Fruit fly (Drosophila melanogaster) whole organism, embryonic: Measurements from ENCODE around the gene Rdh.

ENCODE experiments used
- Ada2b ChIP-seq: fragments of 200-800 bp; sonication (Bioruptor generic); IDR thresholded peaks from 2 replicates; pipeline ENCODE4 v1.3.6; 2022; ENCODE audit warnings: missing biosample characterization, missing genetic modification characterization
- Blimp-1 ChIP-seq: fragments of 200-800 bp; sonication (Bioruptor generic); optimal IDR thresholded peaks from 3 replicates; lab custom pipeline; 2018; ENCODE audit warnings: missing biosample characterization, missing genetic modification characterization, mild to moderate bottlenecking, moderate library complexity, missing genetic modification reagents
- CG1024 ChIP-seq: fragments of 200-800 bp; sonication (Bioruptor generic); IDR thresholded peaks from 2 replicates; pipeline ENCODE4 v1.3.6; 2022; ENCODE audit warnings: missing biosample characterization, missing genetic modification characterization
- CG11504 ChIP-seq: fragments of 200-800 bp; sonication (Bioruptor generic); optimal IDR thresholded peaks from 3 replicates; lab custom pipeline; 2019; ENCODE audit warnings: missing biosample characterization, mild to moderate bottlenecking, missing genetic modification characterization, moderate library complexity
- CG12104 ChIP-seq: fragments of 200-800 bp; sonication (Bioruptor generic); optimal IDR thresholded peaks from 3 replicates; lab custom pipeline; 2016; ENCODE audit warnings: missing biosample characterization, missing genetic modification characterization
- CG12391 ChIP-seq: fragments of 200-800 bp; sonication (Bioruptor generic); optimal IDR thresholded peaks from 3 replicates; lab custom pipeline; 2018; ENCODE audit warnings: missing biosample characterization, mild to moderate bottlenecking, missing genetic modification characterization, moderate library complexity
- CG13287 ChIP-seq: fragments of 200-800 bp; sonication (Bioruptor generic); IDR thresholded peaks from 2 replicates; pipeline ENCODE4 v1.3.6; 2022; ENCODE audit warnings: missing biosample characterization, missing genetic modification characterization; ENCODE audit not compliant: partially characterized antibody
- CG13424 ChIP-seq: fragments of 200-800 bp; sonication (Bioruptor generic); optimal IDR thresholded peaks from 2 replicates; lab custom pipeline; 2019; ENCODE audit warnings: missing biosample characterization, mild to moderate bottlenecking, missing genetic modification characterization, moderate library complexity
- CG15269 ChIP-seq: fragments of 200-800 bp; sonication (Bioruptor generic); optimal IDR thresholded peaks from 2 replicates; lab custom pipeline; 2018; ENCODE audit warnings: missing biosample characterization, mild to moderate bottlenecking, missing genetic modification characterization, moderate library complexity
- CG1529 ChIP-seq: fragments of 200-800 bp; sonication (Bioruptor generic); optimal IDR thresholded peaks from 3 replicates; lab custom pipeline; 2018; ENCODE audit warnings: missing biosample characterization, missing genetic modification characterization
- CG15696 ChIP-seq: fragments of 200-800 bp; sonication (Bioruptor generic); optimal IDR thresholded peaks from 2 replicates; lab custom pipeline; 2019; ENCODE audit warnings: missing biosample characterization, mild to moderate bottlenecking, missing genetic modification characterization, moderate library complexity
- CG17328 ChIP-seq: fragments of 200-800 bp; sonication (Bioruptor generic); IDR thresholded peaks from 2 replicates; pipeline ENCODE4 v1.3.6; 2022; ENCODE audit warnings: missing biosample characterization, missing genetic modification characterization
- CG17385 ChIP-seq: fragments of 200-800 bp; sonication (Bioruptor generic); optimal IDR thresholded peaks from 3 replicates; lab custom pipeline; 2018; ENCODE audit warnings: missing biosample characterization, mild to moderate bottlenecking, missing genetic modification characterization
- CG2199 ChIP-seq: fragments of 200-800 bp; sonication (Bioruptor generic); IDR thresholded peaks from 3 replicates; pipeline ENCODE4 v1.3.6; 2022; ENCODE audit warnings: missing biosample characterization, missing genetic modification characterization
- CG2678 ChIP-seq: fragments of 200-800 bp; sonication (Bioruptor generic); optimal IDR thresholded peaks from 3 replicates; lab custom pipeline; 2019; ENCODE audit warnings: missing biosample characterization, mild to moderate bottlenecking, missing genetic modification characterization, moderate library complexity
- CG2875 ChIP-seq: fragments of 200-800 bp; sonication (Bioruptor generic); optimal IDR thresholded peaks from 2 replicates; lab custom pipeline; 2017; ENCODE audit warnings: missing biosample characterization, mild to moderate bottlenecking, missing genetic modification characterization, missing genetic modification reagents
- CG31441 ChIP-seq: fragments of 200-800 bp; sonication (Bioruptor generic); IDR thresholded peaks from 2 replicates; pipeline ENCODE4 v1.3.6; 2022; ENCODE audit warnings: missing biosample characterization, missing genetic modification characterization
- CG7963 ChIP-seq: fragments of 200-800 bp; sonication (Bioruptor generic); IDR thresholded peaks from 3 replicates; pipeline ENCODE4 v1.3.6; 2022; ENCODE audit warnings: missing biosample characterization, missing genetic modification characterization; ENCODE audit not compliant: partially characterized antibody
- CG8089 ChIP-seq: fragments of 200-800 bp; sonication (Bioruptor generic); optimal IDR thresholded peaks from 3 replicates; lab custom pipeline; 2016; ENCODE audit warnings: missing biosample characterization, missing genetic modification characterization
- CTCF ChIP-seq: fragments of 200-800 bp; sonication (Bioruptor generic); optimal IDR thresholded peaks from 2 replicates; lab custom pipeline; 2017; ENCODE audit warnings: missing biosample characterization, mild to moderate bottlenecking, missing genetic modification characterization, moderate library complexity
- Deaf1 ChIP-seq: fragments of 200-800 bp; optimal IDR thresholded peaks from 3 replicates; lab custom pipeline; 2019; ENCODE audit warnings: missing biosample characterization, mild to moderate bottlenecking, missing genetic modification characterization, moderate library complexity
- E2f2 ChIP-seq: fragments of 200-800 bp; sonication (Bioruptor generic); IDR thresholded peaks from 2 replicates; pipeline ENCODE4 v1.3.6; 2022; ENCODE audit warnings: missing biosample characterization, missing genetic modification characterization
- Fer1 ChIP-seq: fragments of 200-800 bp; sonication (Bioruptor generic); optimal IDR thresholded peaks from 2 replicates; lab custom pipeline; 2017; ENCODE audit warnings: missing biosample characterization, mild to moderate bottlenecking, missing genetic modification characterization
- Gsc ChIP-seq: fragments of 200-800 bp; sonication (Bioruptor generic); IDR thresholded peaks from 2 replicates; pipeline ENCODE4 v1.3.6; 2022; ENCODE audit warnings: missing biosample characterization, missing genetic modification characterization
- H15 ChIP-seq: fragments of 200-800 bp; sonication (Bioruptor generic); IDR thresholded peaks from 3 replicates; pipeline ENCODE4 v1.3.6; 2022; ENCODE audit warnings: missing biosample characterization, missing genetic modification characterization
- H2.0 ChIP-seq: fragments of 200-800 bp; sonication (Bioruptor generic); IDR thresholded peaks from 2 replicates; pipeline ENCODE4 v1.3.6; 2022; ENCODE audit warnings: missing biosample characterization, missing genetic modification characterization
- HLH3B ChIP-seq: fragments of 200-800 bp; sonication (Bioruptor generic); IDR thresholded peaks from 2 replicates; pipeline ENCODE4 v1.3.6; 2022; ENCODE audit warnings: missing biosample characterization, missing genetic modification characterization
- Hmr ChIP-seq: fragments of 200-800 bp; sonication (Bioruptor generic); optimal IDR thresholded peaks from 3 replicates; lab custom pipeline; 2017; ENCODE audit warnings: mild to moderate bottlenecking, missing biosample characterization, missing genetic modification reagents, missing genetic modification characterization
- Jarid2 ChIP-seq: fragments of 200-800 bp; sonication (Bioruptor generic); optimal IDR thresholded peaks from 3 replicates; lab custom pipeline; 2017; ENCODE audit warnings: mild to moderate bottlenecking, missing biosample characterization, missing genetic modification reagents, missing genetic modification characterization
- Optix ChIP-seq: fragments of 200-800 bp; sonication (Bioruptor generic); IDR thresholded peaks from 3 replicates; pipeline ENCODE4 v1.3.6; 2022; ENCODE audit warnings: missing biosample characterization, missing genetic modification characterization
- PHDP ChIP-seq: fragments of 200-800 bp; sonication (Bioruptor generic); optimal IDR thresholded peaks from 3 replicates; lab custom pipeline; 2018; ENCODE audit warnings: missing biosample characterization, mild to moderate bottlenecking, missing genetic modification characterization, moderate library complexity
- Ptx1 ChIP-seq: fragments of 200-800 bp; sonication (Bioruptor generic); IDR thresholded peaks from 2 replicates; pipeline ENCODE4 v1.3.6; 2022; ENCODE audit warnings: missing biosample characterization, missing genetic modification characterization
- Rfx ChIP-seq: fragments of 200-800 bp; sonication (Bioruptor generic); IDR thresholded peaks from 2 replicates; pipeline ENCODE4 v1.3.6; 2022; ENCODE audit warnings: missing biosample characterization, missing genetic modification characterization
- Six4 ChIP-seq: fragments of 200-800 bp; sonication (Bioruptor generic); optimal IDR thresholded peaks from 2 replicates; lab custom pipeline; 2016; ENCODE audit warnings: missing biosample characterization, missing genetic modification characterization
- al ChIP-seq: fragments of 200-800 bp; sonication (Bioruptor generic); IDR thresholded peaks from 2 replicates; pipeline ENCODE4 v1.3.6; 2022; ENCODE audit warnings: missing biosample characterization, missing genetic modification characterization
- aop ChIP-seq: fragments of 200-800 bp; sonication (Bioruptor generic); IDR thresholded peaks from 2 replicates; pipeline ENCODE4 v1.3.6; 2022; ENCODE audit warnings: missing biosample characterization, missing genetic modification characterization
- da ChIP-seq: fragments of 200-800 bp; sonication (Bioruptor generic); optimal IDR thresholded peaks from 2 replicates; lab custom pipeline; 2016; ENCODE audit warnings: missing biosample characterization, missing genetic modification characterization
- grau ChIP-seq: fragments of 200-800 bp; optimal IDR thresholded peaks from 3 replicates; lab custom pipeline; 2019; ENCODE audit warnings: missing biosample characterization, mild to moderate bottlenecking, missing genetic modification characterization, moderate library complexity
- ham ChIP-seq: fragments of 200-800 bp; sonication (Bioruptor generic); IDR thresholded peaks from 2 replicates; pipeline ENCODE4 v1.3.6; 2022; ENCODE audit warnings: missing biosample characterization, missing genetic modification characterization
- hbn ChIP-seq: fragments of 200-800 bp; sonication (Bioruptor generic); IDR thresholded peaks from 2 replicates; pipeline ENCODE4 v1.3.6; 2022; ENCODE audit warnings: missing biosample characterization, missing genetic modification characterization; ENCODE audit not compliant: partially characterized antibody
- hkb ChIP-seq, 2 experiments: fragments of 200-800 bp in 1 of 2; fragments of >200 bp in 1 of 2; sonication (Bioruptor generic) in 1 of 2; IDR thresholded peaks in 1 of 2; optimal IDR thresholded peaks in 1 of 2; 2 replicates each; pipeline versions ENCODE4 v1.3.6 to Lab custom; 2017 to 2022; ENCODE audit warnings: missing biosample characterization in 1 of 2, missing genetic modification characterization in 1 of 2
- insv ChIP-seq, 2 experiments: fragments of 200-800 bp; sonication (Bioruptor generic); optimal IDR thresholded peaks; 3 replicates each; lab custom pipeline; 2016 to 2018; ENCODE audit warnings: missing biosample characterization in 2 of 2, missing genetic modification characterization in 2 of 2
- lmd ChIP-seq: fragments of 200-800 bp; sonication (Bioruptor generic); IDR thresholded peaks from 2 replicates; pipeline ENCODE4 v1.3.6; 2022; ENCODE audit warnings: missing biosample characterization, missing genetic modification characterization
- mirr ChIP-seq: fragments of 200-800 bp; sonication (Bioruptor generic); optimal IDR thresholded peaks from 3 replicates; lab custom pipeline; 2018; ENCODE audit warnings: missing biosample characterization, mild to moderate bottlenecking, missing genetic modification characterization
- prd ChIP-seq, 3 experiments: fragments of >200 bp in 2 of 3; fragments of 200-800 bp in 1 of 3; sonication (Bioruptor generic) in 1 of 3; optimal IDR thresholded peaks in 2 of 3; IDR thresholded peaks in 1 of 3; 2 replicates in 2 of 3; 3 replicates in 1 of 3; pipeline versions ENCODE4 v1.3.6 to Lab custom; 2017 to 2022; ENCODE audit warnings: missing biosample characterization in 1 of 3, missing genetic modification characterization in 1 of 3
- pros ChIP-seq: fragments of 200-800 bp; sonication (Bioruptor generic); optimal IDR thresholded peaks from 3 replicates; lab custom pipeline; 2019; ENCODE audit warnings: missing biosample characterization, mild to moderate bottlenecking, missing genetic modification characterization, moderate library complexity
- pum ChIP-seq: fragments of 200-800 bp; sonication (Bioruptor generic); optimal IDR thresholded peaks from 2 replicates; lab custom pipeline; 2016; ENCODE audit warnings: missing biosample characterization, missing genetic modification characterization
- row ChIP-seq: fragments of 200-800 bp; sonication (Bioruptor generic); IDR thresholded peaks from 3 replicates; pipeline ENCODE4 v1.3.6; 2022; ENCODE audit warnings: missing biosample characterization, missing genetic modification characterization
- sens-2 ChIP-seq: fragments of 200-800 bp; sonication (Bioruptor generic); IDR thresholded peaks from 2 replicates; pipeline ENCODE4 v1.3.6; 2022; ENCODE audit warnings: missing biosample characterization, missing genetic modification characterization
- stc ChIP-seq: fragments of 200-800 bp; sonication (Bioruptor generic); IDR thresholded peaks from 2 replicates; pipeline ENCODE4 v1.3.6; 2022; ENCODE audit warnings: missing biosample characterization, missing genetic modification characterization

The Rdh gene

DNA sequence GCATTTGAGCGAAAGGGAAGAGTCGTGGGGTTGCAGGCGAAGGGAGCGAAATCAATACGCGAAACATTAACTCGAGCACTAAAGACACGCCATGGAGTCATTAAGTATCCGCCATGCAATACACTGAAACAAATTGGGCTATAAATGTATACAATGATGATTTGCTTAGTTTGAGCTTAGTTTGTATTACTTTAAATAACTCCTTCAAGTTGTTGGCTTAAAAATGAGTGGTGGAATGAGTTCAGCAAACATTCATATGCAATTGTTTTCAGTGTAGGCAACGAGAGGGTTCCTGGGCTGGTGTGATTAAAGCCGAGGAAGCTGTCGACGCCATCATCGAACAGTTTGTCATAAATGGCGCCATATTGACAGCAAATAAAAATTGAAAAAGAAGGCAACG, 27.6 kb upstream of the Rdh start (continued):
- TF ChIP-seq Blimp-1 = peak; percentile 1
- no peak for TF ChIP-seq CG2875 (GFP tag; lab: Kevin White, UChicago)
- no peak for TF ChIP-seq sens-2 (GFP tag; lab: Robert Waterston, UW)
- no peak for TF ChIP-seq hbn (GFP tag; lab: Robert Waterston, UW)
- no peak for TF ChIP-seq Jarid2 (GFP tag; lab: Kevin White, UChicago)
- TF ChIP-seq insv (GFP tag; optimal IDR thresholded peaks at IDR 0.05; lab: Kevin White, UChicago) = no peak
- no peak for TF ChIP-seq CG15696 (tag; lab: Kevin White, UChicago)
- no peak for TF ChIP-seq pum (GFP tag; lab: Kevin White, UChicago)
- TF ChIP-seq ham (GFP tag; lab: Robert Waterston, UW) = no peak
- no peak for TF ChIP-seq stc
- TF ChIP-seq H15 (GFP tag; lab: Robert Waterston, UW) = no peak
- TF ChIP-seq H2.0 (GFP tag; lab: Robert Waterston, UW) = no peak
- no peak for TF ChIP-seq E2f2 (GFP tag; lab: Robert Waterston, UW)
- TF ChIP-seq al (GFP tag; lab: Robert Waterston, UW) = no peak
- no peak for TF ChIP-seq lmd
- no peak for TF ChIP-seq CG13287
- peak; percentile 9 for TF ChIP-seq grau (tag; lab: Kevin White, UChicago)
- no peak for TF ChIP-seq mirr (GFP tag; lab: Kevin White, UChicago)
- TF ChIP-seq da (GFP tag; lab: Kevin White, UChicago) = no peak
- TF ChIP-seq Gsc (GFP tag; lab: Robert Waterston, UW) = no peak

DNA sequence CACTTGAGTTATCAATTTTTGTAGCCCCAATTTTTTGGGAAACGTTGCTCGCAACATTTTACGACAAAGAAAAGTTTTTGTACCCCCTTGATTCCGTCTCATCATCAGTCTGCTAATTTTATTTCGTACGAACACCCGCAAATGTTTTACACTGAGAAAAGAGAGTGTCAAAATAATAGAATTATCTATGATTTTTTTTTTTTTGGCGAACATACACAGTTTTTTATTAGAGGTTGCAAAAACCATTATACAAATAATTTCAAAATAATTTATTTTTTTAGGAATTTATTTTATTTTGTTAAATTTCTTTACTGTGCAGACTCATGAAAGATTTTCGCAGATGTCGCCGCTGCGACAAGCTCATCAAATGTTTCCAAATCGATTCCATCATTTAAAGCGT, 26.8 kb upstream of the Rdh start:
- TF ChIP-seq Optix (no peak), Fer1 (GFP tag; lab: Kevin White, UChicago) (peak; percentile 33), aop (no peak), Hmr (GFP tag; lab: Kevin White, UChicago) (peak; percentile 35), CG31441 (GFP tag; lab: Robert Waterston, UW) (0 out of 2 replicates have a peak, but pooled peaks have one; percentile 9), Deaf1 (tag; lab: Kevin White, UChicago) (no peak), Rfx (GFP tag; lab: Robert Waterston, UW) (peak; percentile 15; the same call in 1 of the 2 replicates), CG2199 (GFP tag; lab: Robert Waterston, UW) (no peak), CG12104 (GFP tag; lab: Kevin White, UChicago) (no peak), CG15269 (peak; percentile 28), row (GFP tag; lab: Robert Waterston, UW) (peak; percentile 30; the same call in 1 of the 3 replicates), grau (tag; lab: Kevin White, UChicago) (peak; percentile 11), CG1529 (GFP tag; lab: Kevin White, UChicago) (no peak), Ptx1 (GFP tag; lab: Robert Waterston, UW) (no peak), CG12391 (tag; lab: Kevin White, UChicago) (peak; percentile 14), CG13424 (tag; lab: Kevin White, UChicago) (peak; percentile 20), CG17385 (GFP tag; lab: Kevin White, UChicago) (peak; percentile 2), HLH3B (GFP tag; lab: Robert Waterston, UW) (peak; percentile 21; the same call in 1 of the 2 replicates), Six4 (no peak), CG17328 (GFP tag; lab: Robert Waterston, UW) (peak; percentile 41; the same call in 1 of the 2 replicates), CG11504 (peak; percentile 44), PHDP (peak; percentile 29), CG7963 (GFP tag; lab: Robert Waterston, UW) (no peak), Ada2b (0 out of 2 replicates have a peak, but pooled peaks have one; percentile 37), prd (optimal IDR thresholded peaks at IDR 0.05; lab: Kevin White, UChicago) (no peak), prd (GFP tag; IDR thresholded peaks at IDR 0.05; lab: Robert Waterston, UW) (0 out of 3 replicates have a peak, but pooled peaks have one; percentile 25), pros (GFP tag; lab: Kevin White, UChicago) (no peak), hkb (optimal IDR thresholded peaks at IDR 0.05; lab: Kevin White, UChicago) (no peak), hkb (GFP tag; IDR thresholded peaks at IDR 0.05; lab: Robert Waterston, UW) (0 out of 2 replicates have a peak, but pooled peaks have one; percentile 19), CTCF (GFP tag; lab: Kevin White, UChicago) (no peak), CG2678 (tag; lab: Kevin White, UChicago) (peak; percentile 18), CG8089 (GFP tag; lab: Kevin White, UChicago) (no peak), CG1024 (no peak)
